Worm (Caenorhabditis elegans) whole organism, young adult: ENCODE results near the gene B0495.9.

ENCODE experiments used
- B0019.2 ChIP-seq: fragments of 200-800 bp; sonication (Bioruptor generic); conservative IDR thresholded peaks from 2 replicates; pipeline ENCODE4 v1.3.6; 2022; ENCODE audit warnings: missing genetic modification reagents, missing genetic modification characterization, missing compliant biosample characterization
- B0261.1 ChIP-seq: sonication (generic microtip); optimal IDR thresholded peaks from 2 replicates; lab custom pipeline; 2016; ENCODE audit warnings: mild to moderate bottlenecking, missing genetic modification characterization, moderate library complexity, missing compliant biosample characterization
- C06A6.2 ChIP-seq: fragments of 200-800 bp; sonication (Bioruptor generic); conservative IDR thresholded peaks from 2 replicates; pipeline ENCODE4 v1.3.6; 2022; ENCODE audit warnings: missing genetic modification characterization, missing compliant biosample characterization
- D2030.7 ChIP-seq: fragments of 200-800 bp; sonication (Bioruptor generic); IDR thresholded peaks from 2 replicates; pipeline ENCODE4 v1.3.6; 2022; ENCODE audit warnings: missing genetic modification reagents, missing genetic modification characterization, missing compliant biosample characterization
- F22D6.2 ChIP-seq: sonication (generic microtip); optimal IDR thresholded peaks from 2 replicates; lab custom pipeline; 2016; ENCODE audit warnings: mild to moderate bottlenecking, missing genetic modification characterization, missing compliant biosample characterization
- F33H1.4 ChIP-seq: fragments of 200-800 bp; sonication (Bioruptor generic); IDR thresholded peaks from 2 replicates; pipeline ENCODE4 v1.3.6; 2022; ENCODE audit warnings: missing genetic modification reagents, missing genetic modification characterization, missing compliant biosample characterization
- T26A5.8 ChIP-seq: sonication (generic microtip); optimal IDR thresholded peaks from 2 replicates; lab custom pipeline; 2016; ENCODE audit warnings: missing genetic modification characterization, missing compliant biosample characterization
- Y53G8AR.9 ChIP-seq: fragments of 200-800 bp; sonication (Bioruptor generic); conservative IDR thresholded peaks from 2 replicates; pipeline ENCODE4 v1.3.6; 2022; ENCODE audit warnings: missing genetic modification reagents, missing genetic modification characterization, missing compliant biosample characterization
- Y95B8A.8 ChIP-seq: fragments of 200-800 bp; sonication (Bioruptor generic); IDR thresholded peaks from 2 replicates; pipeline ENCODE4 v1.3.6; 2022; ENCODE audit warnings: missing genetic modification reagents, missing genetic modification characterization, missing compliant biosample characterization
- ama-1 ChIP-seq, 3 experiments: fragments of 150-350 bp in 1 of 3; sonication (generic microtip) in 2 of 3; optimal IDR thresholded peaks; 2 replicates each; lab custom pipeline; 2014 to 2018; ENCODE audit warnings: missing biosample characterization in 2 of 3, missing genetic modification characterization in 2 of 3, missing genetic modification reagents in 2 of 3
- attf-3 ChIP-seq: fragments of 200-800 bp; sonication (Bioruptor generic); conservative IDR thresholded peaks from 2 replicates; pipeline ENCODE4 v1.3.6; 2022; ENCODE audit warnings: missing genetic modification reagents, missing genetic modification characterization, missing compliant biosample characterization
- attf-5 ChIP-seq: fragments of 200-800 bp; sonication (Bioruptor generic); optimal IDR thresholded peaks from 2 replicates; lab custom pipeline; 2018; ENCODE audit warnings: mild to moderate bottlenecking, missing genetic modification characterization, missing compliant biosample characterization
- cebp-1 ChIP-seq, 2 experiments: fragments of 200-800 bp in 1 of 2; sonication (Bioruptor generic) in 1 of 2; sonication (generic microtip) in 1 of 2; IDR thresholded peaks in 1 of 2; optimal IDR thresholded peaks in 1 of 2; 2 replicates each; pipeline versions ENCODE4 v1.3.6 to Lab custom; 2017 to 2022; ENCODE audit warnings: missing compliant biosample characterization in 2 of 2, missing genetic modification characterization in 2 of 2, mild to moderate bottlenecking in 1 of 2, missing genetic modification reagents in 1 of 2, moderate library complexity in 1 of 2
- ceh-27 ChIP-seq: fragments of 200-800 bp; sonication (Bioruptor generic); optimal IDR thresholded peaks from 2 replicates; lab custom pipeline; 2018; ENCODE audit warnings: mild to moderate bottlenecking, missing genetic modification characterization, moderate library complexity, missing compliant biosample characterization
- ceh-58 ChIP-seq: fragments of 200-800 bp; sonication (Bioruptor generic); IDR thresholded peaks from 2 replicates; pipeline ENCODE4 v1.3.6; 2022; ENCODE audit warnings: missing genetic modification characterization, missing compliant biosample characterization
- chd-7 ChIP-seq: sonication (generic microtip); optimal IDR thresholded peaks from 2 replicates; lab custom pipeline; 2016; ENCODE audit warnings: mild to moderate bottlenecking, missing genetic modification characterization, moderate library complexity, missing compliant biosample characterization
- die-1 ChIP-seq: sonication (generic microtip); optimal IDR thresholded peaks from 2 replicates; lab custom pipeline; 2016; ENCODE audit warnings: missing genotype, mild to moderate bottlenecking, missing genetic modification characterization, missing compliant biosample characterization
- dpff-1 ChIP-seq: sonication (generic microtip); optimal IDR thresholded peaks from 2 replicates; lab custom pipeline; 2017; ENCODE audit warnings: mild to moderate bottlenecking, missing genetic modification characterization, missing compliant biosample characterization
- dpl-1 ChIP-seq: fragments of 150-350 bp; optimal IDR thresholded peaks from 2 replicates; lab custom pipeline; 2014; ENCODE audit warnings: missing biosample characterization, missing genetic modification reagents, missing genetic modification characterization
- efl-1 ChIP-seq: fragments of 150-350 bp; optimal IDR thresholded peaks from 2 replicates; lab custom pipeline; 2014; ENCODE audit warnings: missing biosample characterization, missing genetic modification reagents, missing genetic modification characterization
- egl-18 ChIP-seq: fragments of 200-800 bp; sonication (Bioruptor generic); IDR thresholded peaks from 2 replicates; pipeline ENCODE4 v1.3.6; 2022; ENCODE audit warnings: missing genetic modification reagents, missing genetic modification characterization, missing compliant biosample characterization
- ekl-4 ChIP-seq: fragments of 200-800 bp; sonication (Bioruptor generic); IDR thresholded peaks from 2 replicates; pipeline ENCODE4 v1.3.6; 2022; ENCODE audit warnings: missing genetic modification reagents, missing genetic modification characterization, missing compliant biosample characterization
- ets-4 ChIP-seq: fragments of 200-800 bp; sonication (Bioruptor generic); optimal IDR thresholded peaks from 2 replicates; lab custom pipeline; 2018; ENCODE audit warnings: mild to moderate bottlenecking, missing genetic modification characterization, missing compliant biosample characterization
- fkh-3 ChIP-seq: sonication (generic microtip); optimal IDR thresholded peaks from 2 replicates; lab custom pipeline; 2016; ENCODE audit warnings: mild to moderate bottlenecking, missing genetic modification characterization, missing compliant biosample characterization
- gei-17 ChIP-seq: fragments of 200-800 bp; sonication (Bioruptor generic); optimal IDR thresholded peaks from 2 replicates; lab custom pipeline; 2018; ENCODE audit warnings: mild to moderate bottlenecking, missing genetic modification characterization, missing compliant biosample characterization
- hlh-12 ChIP-seq: sonication (generic microtip); optimal IDR thresholded peaks from 2 replicates; lab custom pipeline; 2016; ENCODE audit warnings: missing genetic modification characterization, missing compliant biosample characterization
- hlh-26 ChIP-seq: fragments of 200-800 bp; sonication (Bioruptor generic); conservative IDR thresholded peaks from 2 replicates; pipeline ENCODE4 v1.3.6; 2022; ENCODE audit warnings: missing genetic modification reagents, missing genetic modification characterization, missing compliant biosample characterization
- lin-26 ChIP-seq: fragments of 200-800 bp; sonication (Bioruptor generic); IDR thresholded peaks from 2 replicates; pipeline ENCODE4 v1.3.6; 2022; ENCODE audit warnings: missing genetic modification reagents, missing genetic modification characterization, missing compliant biosample characterization
- lin-40 ChIP-seq: sonication (generic microtip); optimal IDR thresholded peaks from 2 replicates; lab custom pipeline; 2016; ENCODE audit warnings: missing genetic modification characterization, mild to moderate bottlenecking, missing compliant biosample characterization, missing genotype, missing genetic modification reagents
- lin-54 ChIP-seq: fragments of 200-800 bp; sonication (Bioruptor generic); optimal IDR thresholded peaks from 2 replicates; lab custom pipeline; 2018; ENCODE audit warnings: mild to moderate bottlenecking, missing genetic modification characterization, missing compliant biosample characterization
- madf-6 ChIP-seq: fragments of 200-800 bp; sonication (Bioruptor generic); IDR thresholded peaks from 2 replicates; pipeline ENCODE4 v1.3.6; 2022; ENCODE audit warnings: missing genetic modification reagents, missing genetic modification characterization, missing compliant biosample characterization
- madf-8 ChIP-seq: fragments of 200-800 bp; sonication (Bioruptor generic); conservative IDR thresholded peaks from 2 replicates; pipeline ENCODE4 v1.3.6; 2022; ENCODE audit warnings: missing genetic modification reagents, missing genetic modification characterization, missing compliant biosample characterization
- mes-4 ChIP-seq: sonication (generic microtip); optimal IDR thresholded peaks from 2 replicates; lab custom pipeline; 2016; ENCODE audit warnings: missing genotype, missing genetic modification characterization, missing compliant biosample characterization
- nfyb-1 ChIP-seq: fragments of 200-800 bp; sonication (Bioruptor generic); IDR thresholded peaks from 2 replicates; pipeline ENCODE4 v1.3.6; 2022; ENCODE audit warnings: missing genetic modification reagents, missing genetic modification characterization, missing compliant biosample characterization
- nhr-120 ChIP-seq: fragments of 200-800 bp; sonication (Bioruptor generic); IDR thresholded peaks from 2 replicates; pipeline ENCODE4 v1.3.6; 2022; ENCODE audit warnings: missing genetic modification characterization, missing compliant biosample characterization
- nhr-80 ChIP-seq: sonication (generic microtip); optimal IDR thresholded peaks from 2 replicates; lab custom pipeline; 2016; ENCODE audit warnings: missing genetic modification characterization, missing compliant biosample characterization
- pbrm-1 ChIP-seq: fragments of 200-800 bp; sonication (Bioruptor generic); IDR thresholded peaks from 2 replicates; pipeline ENCODE4 v1.3.6; 2022; ENCODE audit warnings: missing genetic modification reagents, missing genetic modification characterization, missing compliant biosample characterization
- rec-8 ChIP-seq, 2 experiments: sonication (generic microtip); optimal IDR thresholded peaks; 2 replicates each; lab custom pipeline; 2016; ENCODE audit warnings: mild to moderate bottlenecking in 2 of 2, missing genetic modification characterization in 2 of 2, missing genetic modification reagents in 2 of 2, missing genotype in 2 of 2, missing biosample characterization in 1 of 2, missing compliant biosample characterization in 1 of 2, moderate library complexity in 1 of 2
- repo-1 ChIP-seq: sonication (generic microtip); optimal IDR thresholded peaks from 2 replicates; lab custom pipeline; 2017; ENCODE audit warnings: mild to moderate bottlenecking, missing genetic modification characterization, missing compliant biosample characterization
- rpc-1 ChIP-seq, 2 experiments: fragments of 150-350 bp in 1 of 2; sonication (generic microtip) in 1 of 2; optimal IDR thresholded peaks; 2 replicates each; lab custom pipeline; 2014 to 2018; ENCODE audit warnings: missing biosample characterization in 1 of 2, missing genetic modification characterization in 1 of 2, missing genetic modification reagents in 1 of 2, missing genotype in 1 of 2
- sdz-38 ChIP-seq: sonication (generic microtip); optimal IDR thresholded peaks from 2 replicates; lab custom pipeline; 2016; ENCODE audit warnings: missing genotype, missing genetic modification characterization, missing compliant biosample characterization
- sea-2 ChIP-seq: fragments of 200-800 bp; sonication (Bioruptor generic); IDR thresholded peaks from 2 replicates; pipeline ENCODE4 v1.3.6; 2022; ENCODE audit warnings: missing genetic modification characterization, missing compliant biosample characterization
- snpc-4 ChIP-seq, 5 experiments: fragments of 150-350 bp in 1 of 5; sonication (generic microtip) in 4 of 5; optimal IDR thresholded peaks; 2 replicates each; lab custom pipeline; 2014 to 2018; ENCODE audit warnings: missing genetic modification characterization in 5 of 5, missing biosample characterization in 3 of 5, antibody characterized with exemption in 2 of 5, mild to moderate bottlenecking in 2 of 5, missing compliant biosample characterization in 2 of 5, missing genotype in 2 of 5, moderate library complexity in 2 of 5, missing genetic modification reagents in 1 of 5
- sptf-2 ChIP-seq: fragments of 200-800 bp; sonication (Bioruptor generic); optimal IDR thresholded peaks from 2 replicates; lab custom pipeline; 2018; ENCODE audit warnings: mild to moderate bottlenecking, missing genetic modification characterization, missing compliant biosample characterization
- tbx-9 ChIP-seq: sonication (generic microtip); optimal IDR thresholded peaks from 2 replicates; lab custom pipeline; 2016; ENCODE audit warnings: borderline replicate concordance, missing genetic modification characterization, inconsistent platforms, missing compliant biosample characterization
- tlf-1 ChIP-seq: fragments of 200-800 bp; sonication (Bioruptor generic); optimal IDR thresholded peaks from 2 replicates; lab custom pipeline; 2018; ENCODE audit warnings: mild to moderate bottlenecking, missing genetic modification characterization, missing compliant biosample characterization
- ztf-3 ChIP-seq: fragments of 200-800 bp; sonication (Bioruptor generic); optimal IDR thresholded peaks from 2 replicates; lab custom pipeline; 2018; ENCODE audit warnings: mild to moderate bottlenecking, missing genetic modification characterization, missing compliant biosample characterization

Gene B0495.9

DNA sequence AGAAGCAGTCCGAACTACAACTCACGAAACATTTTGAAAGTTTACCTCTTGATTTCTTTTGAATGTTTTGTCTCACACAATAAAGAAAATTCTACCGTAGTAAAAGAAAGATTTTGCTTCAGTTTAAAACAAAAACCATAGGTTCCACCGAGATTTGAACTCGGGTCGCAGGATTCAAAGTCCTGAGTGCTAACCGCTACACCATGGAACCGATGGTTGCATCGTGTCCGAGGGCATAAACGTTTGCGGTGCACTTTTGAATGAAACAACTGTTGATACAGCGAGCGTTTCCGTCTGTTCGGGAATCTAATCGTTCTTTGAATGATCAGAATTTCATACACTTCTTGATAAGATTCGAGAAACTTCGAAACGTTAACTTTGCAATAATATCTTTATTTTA is 48.3 kb upstream of the B0495.9 start (continued):
- TF ChIP-seq snpc-4 (GFP tag; optimal IDR thresholded peaks at IDR 0.05; lab: Kevin White, UChicago) (peak; percentile 53), snpc-4 (tag; optimal IDR thresholded peaks at IDR 0.05; lab: Kevin White, UChicago) (peak in 2 of 4 experiments; percentile 13 to 63), egl-18 (no peak), nhr-120 (GFP tag; lab: Robert Waterston, UW) (no peak), die-1 (tag; lab: Kevin White, UChicago) (peak; percentile 78), sdz-38 (tag; lab: Kevin White, UChicago) (no peak), mes-4 (tag; lab: Kevin White, UChicago) (peak; percentile 8), Y53G8AR.9 (GFP tag; lab: Robert Waterston, UW) (peak; percentile 63; the same call in 1 of the 2 replicates), sea-2 (GFP tag; lab: Robert Waterston, UW) (no peak), ama-1 (optimal IDR thresholded peaks at IDR 0.05; lab: Kevin White, UChicago) (no peak), ama-1 (GFP tag; optimal IDR thresholded peaks at IDR 0.05; lab: Kevin White, UChicago) (peak in 1 of 2 experiments; percentile 31), D2030.7 (peak; percentile 46), C06A6.2 (GFP tag; lab: Robert Waterston, UW) (no peak), dpl-1 (GFP tag; lab: Kevin White, UChicago) (no peak), hlh-12 (tag; lab: Kevin White, UChicago) (no peak), chd-7 (tag; lab: Kevin White, UChicago) (peak; percentile 51), ets-4 (GFP tag; lab: Kevin White, UChicago) (no peak), F22D6.2 (tag; lab: Kevin White, UChicago) (peak; percentile 38), madf-8 (peak; percentile 57), F33H1.4 (GFP tag; lab: Robert Waterston, UW) (peak; percentile 47), ceh-58 (GFP tag; lab: Robert Waterston, UW) (no peak), nfyb-1 (peak; percentile 69; the same call in 1 of the 2 replicates), pbrm-1 (GFP tag; lab: Robert Waterston, UW) (peak; percentile 72), efl-1 (no peak), tlf-1 (GFP tag; lab: Kevin White, UChicago) (peak; percentile 39), ekl-4 (GFP tag; lab: Robert Waterston, UW) (0 out of 2 replicates have a peak, but pooled peaks have one; percentile 44), T26A5.8 (tag; lab: Kevin White, UChicago) (no peak), Y95B8A.8 (GFP tag; lab: Robert Waterston, UW) (0 out of 2 replicates have a peak, but pooled peaks have one; percentile 10), madf-6 (peak; percentile 70), tbx-9 (tag; lab: Kevin White, UChicago) (no peak), nhr-80 (tag; lab: Kevin White, UChicago) (peak; percentile 63), lin-26 (GFP tag; lab: Robert Waterston, UW) (peak; percentile 83), ceh-27 (GFP tag; lab: Kevin White, UChicago) (no peak), dpff-1 (tag; lab: Kevin White, UChicago) (no peak), sptf-2 (GFP tag; lab: Kevin White, UChicago) (no peak), repo-1 (tag; lab: Kevin White, UChicago) (peak; percentile 81), lin-54 (GFP tag; lab: Kevin White, UChicago) (peak; percentile 55), ztf-3 (GFP tag; lab: Kevin White, UChicago) (peak; percentile 59), B0261.1 (tag; lab: Kevin White, UChicago) (peak; percentile 88), fkh-3 (tag; lab: Kevin White, UChicago) (no peak), rec-8 (tag; optimal IDR thresholded peaks at IDR 0.05; lab: Kevin White, UChicago) (peak in 1 of 2 experiments; percentile 38), rpc-1 (optimal IDR thresholded peaks at IDR 0.05; lab: Kevin White, UChicago) (peak; percentile 74), rpc-1 (tag; optimal IDR thresholded peaks at IDR 0.05; lab: Kevin White, UChicago) (peak; percentile 90), attf-3 (GFP tag; lab: Robert Waterston, UW) (no peak), B0019.2 (GFP tag; lab: Robert Waterston, UW) (no peak), gei-17 (GFP tag; lab: Kevin White, UChicago) (no peak), attf-5 (GFP tag; lab: Kevin White, UChicago) (peak; percentile 61), lin-40 (peak; percentile 60), cebp-1 (GFP tag; IDR thresholded peaks at IDR 0.05; lab: Robert Waterston, UW) (no peak), cebp-1 (tag; optimal IDR thresholded peaks at IDR 0.05; lab: Kevin White, UChicago) (peak; percentile 58), hlh-26 (GFP tag; lab: Robert Waterston, UW) (no peak)
